Worm (Caenorhabditis elegans): ENCODE results near the gene C44B12.3.

C44B12.3 gene

ce11 chrIV:1123357-1123756 is 18.8 kb downstream of the C44B12.3 start:
- TF ChIP-seq rcor-1 (GFP tag; IDR thresholded peaks at IDR 0.05) (no peak), ceh-58 (GFP tag; IDR thresholded peaks at IDR 0.05) (0 out of 2 replicates have a peak, but pooled peaks have one; percentile 53), zfh-2 (GFP tag; conservative IDR thresholded peaks at IDR 0.05) (peak; percentile 84)

ce11 chrIV:1124741-1125140 is 20.2 kb downstream of the C44B12.3 start, which contains the start of gene perm-4:
Gene perm-4, minus strand, starts transcription at chrIV:1125107.
- no peak for TF ChIP-seq ZK185.1 (tag; optimal IDR thresholded peaks at IDR 0.05; ENCODE audit: poor library complexity, severe bottlenecking)
- no peak for TF ChIP-seq B0261.1 (tag; optimal IDR thresholded peaks at IDR 0.05)
- TF ChIP-seq Y56A3A.18 (GFP tag; IDR thresholded peaks at IDR 0.05): no peak
- TF ChIP-seq lsy-27 (tag; optimal IDR thresholded peaks at IDR 0.05; ENCODE audit: borderline replicate concordance, insufficient read depth): no peak
- TF ChIP-seq zfh-2 (GFP tag; conservative IDR thresholded peaks at IDR 0.05): peak; percentile 91
- TF ChIP-seq mes-4 (tag; optimal IDR thresholded peaks at IDR 0.05): no peak

- TF ChIP-seq die-1 (tag; optimal IDR thresholded peaks at IDR 0.05) (no peak), akir-1 (GFP tag; optimal IDR thresholded peaks at IDR 0.05) (no peak), zim-3 (tag; optimal IDR thresholded peaks at IDR 0.05) (no peak), tbp1 (GFP tag; optimal IDR thresholded peaks at IDR 0.05) (no peak), cebp-2 (GFP tag; IDR thresholded peaks at IDR 0.05) (0 out of 2 replicates have a peak, but pooled peaks have one; percentile 29), zfh-2 (GFP tag; conservative IDR thresholded peaks at IDR 0.05) (peak; percentile 52; the same call in 1 of the 2 replicates), ceh-27 (GFP tag; optimal IDR thresholded peaks at IDR 0.05) (no peak), F55B11.4 (tag; optimal IDR thresholded peaks at IDR 0.05; ENCODE audit: borderline replicate concordance, insufficient read depth) (no peak), cebp-1 (GFP tag; IDR thresholded peaks at IDR 0.05) (no peak), cebp-1 (tag; optimal IDR thresholded peaks at IDR 0.05) (no peak), xnd-1 (tag; optimal IDR thresholded peaks at IDR 0.05) (no peak), Y56A3A.18 (GFP tag; IDR thresholded peaks at IDR 0.05) (no peak)
Measured at ce11 chrIV:1126490-1126889, 21.9 kb downstream of the C44B12.3 start, which contains the start of gene perm-2. Gene perm-2, plus strand, starts transcription at chrIV:1126790.

ce11 chrIV:1127852-1128251 is 23.3 kb downstream of the C44B12.3 start:
- TF ChIP-seq egrh-3 (GFP tag; IDR thresholded peaks at IDR 0.05): peak; percentile 32; the same call in 1 of the 2 replicates
- TF ChIP-seq zfh-2 (GFP tag; conservative IDR thresholded peaks at IDR 0.05): peak; percentile 90
- no peak for TF ChIP-seq snpc-1.1 (tag; optimal IDR thresholded peaks at IDR 0.05; ENCODE audit: insufficient read depth)
- no peak for TF ChIP-seq Y79H2A.3 (GFP tag; conservative IDR thresholded peaks at IDR 0.05)
- TF ChIP-seq nfyb-1 (GFP tag; IDR thresholded peaks at IDR 0.05): peak; percentile 38; the same call in 1 of the 2 replicates

ce11 chrIV:1136658-1137057 is 32.1 kb downstream of the C44B12.3 start, which contains the start of gene C44B12.6:
Gene C44B12.6, minus strand, starts transcription at chrIV:1136758.
- TF ChIP-seq cebp-1 (GFP tag; IDR thresholded peaks at IDR 0.05) (no peak), cebp-1 (tag; optimal IDR thresholded peaks at IDR 0.05) (no peak)

DNA sequence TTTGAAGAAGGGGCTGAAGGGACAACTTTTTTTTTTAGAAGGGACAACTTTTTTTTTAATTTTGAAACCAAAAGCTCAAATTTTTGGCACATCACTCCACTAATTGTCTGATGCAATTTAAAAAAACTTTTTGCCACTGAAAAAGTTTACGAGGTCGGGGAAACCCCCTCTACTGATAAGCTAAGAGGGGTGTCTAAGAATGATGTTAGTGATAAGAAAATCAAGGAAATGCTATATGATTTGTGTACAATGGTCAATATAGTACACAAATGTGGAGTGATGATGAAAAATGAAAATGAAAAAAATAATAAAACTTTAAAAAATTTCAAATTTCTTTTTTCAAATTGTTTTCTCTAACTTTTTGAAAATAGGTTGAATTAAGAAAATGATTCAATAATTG is 43.0 kb downstream of the C44B12.3 start:
- TF ChIP-seq nhr-80 (tag; optimal IDR thresholded peaks at IDR 0.05) (peak; percentile 71), attf-5 (GFP tag; optimal IDR thresholded peaks at IDR 0.05) (no peak)

ce11 chrIV:1148425-1149151 is 44.0 kb downstream of the C44B12.3 start:
- TF ChIP-seq sptf-2 (GFP tag; optimal IDR thresholded peaks at IDR 0.05) (no peak), rpc-1 (optimal IDR thresholded peaks at IDR 0.05) (peak; percentile 8), rpc-1 (tag; optimal IDR thresholded peaks at IDR 0.05) (peak; percentile 61), him-1 (tag; optimal IDR thresholded peaks at IDR 0.05) (no peak), Y53G8AR.9 (GFP tag; conservative IDR thresholded peaks at IDR 0.05) (no peak), lir-1 (GFP tag; conservative IDR thresholded peaks at IDR 0.05) (no peak), repo-1 (tag; optimal IDR thresholded peaks at IDR 0.05) (no peak), pha-4 (tag; optimal IDR thresholded peaks at IDR 0.05) (no peak), tbx-9 (tag; optimal IDR thresholded peaks at IDR 0.05; ENCODE audit: borderline replicate concordance) (no peak), D2030.7 (GFP tag; IDR thresholded peaks at IDR 0.05) (no peak), F39B2.1 (GFP tag; IDR thresholded peaks at IDR 0.05) (no peak), cebp-1 (GFP tag; IDR thresholded peaks at IDR 0.05) (no peak), cebp-1 (tag; optimal IDR thresholded peaks at IDR 0.05) (no peak), nhr-80 (tag; optimal IDR thresholded peaks at IDR 0.05) (peak; percentile 39), ceh-27 (GFP tag; optimal IDR thresholded peaks at IDR 0.05) (no peak), madf-8 (GFP tag; conservative IDR thresholded peaks at IDR 0.05) (no peak), Y79H2A.3 (GFP tag; conservative IDR thresholded peaks at IDR 0.05) (no peak)

All from whole organism, young adult.